Fruit fly (Drosophila melanogaster) whole organism, embryonic: ENCODE data around the gene Alp4.
A peak's percentile ranks its signal among the peaks of the same experiment; 100 is the strongest.

ENCODE experiments used
- Ada2b ChIP-seq: fragments of 200-800 bp; sonication (Bioruptor generic); IDR thresholded peaks from 2 replicates; pipeline ENCODE4 v1.3.6; 2022; ENCODE audit warnings: missing biosample characterization, missing genetic modification characterization
- Adf1 ChIP-seq: fragments of 200-800 bp; sonication (Bioruptor generic); IDR thresholded peaks from 2 replicates; pipeline ENCODE4 v1.3.6; 2022; ENCODE audit warnings: missing biosample characterization, missing genetic modification characterization
- Bdp1 ChIP-seq: fragments of 200-800 bp; sonication (Bioruptor generic); optimal IDR thresholded peaks from 3 replicates; lab custom pipeline; 2016; ENCODE audit warnings: missing biosample characterization, missing genetic modification characterization
- Bteb2 ChIP-seq: fragments of 200-800 bp; sonication (Bioruptor generic); optimal IDR thresholded peaks from 2 replicates; lab custom pipeline; 2016; ENCODE audit warnings: missing biosample characterization, missing genetic modification characterization
- CG11695 ChIP-seq: fragments of 200-800 bp; sonication (Bioruptor generic); IDR thresholded peaks from 3 replicates; pipeline ENCODE4 v1.3.6; 2022; ENCODE audit warnings: missing biosample characterization, missing genetic modification characterization
- CG12071 ChIP-seq: fragments of 200-800 bp; sonication (Bioruptor generic); optimal IDR thresholded peaks from 3 replicates; lab custom pipeline; 2018; ENCODE audit warnings: missing biosample characterization, mild to moderate bottlenecking, missing genetic modification characterization
- CG12769 ChIP-seq: fragments of 200-800 bp; sonication (Bioruptor generic); optimal IDR thresholded peaks from 2 replicates; lab custom pipeline; 2019; ENCODE audit warnings: missing biosample characterization, mild to moderate bottlenecking, missing genetic modification characterization, moderate library complexity
- CG13424 ChIP-seq: fragments of 200-800 bp; sonication (Bioruptor generic); optimal IDR thresholded peaks from 2 replicates; lab custom pipeline; 2019; ENCODE audit warnings: missing biosample characterization, mild to moderate bottlenecking, missing genetic modification characterization, moderate library complexity
- CG14050 ChIP-seq: fragments of 200-800 bp; sonication (Bioruptor generic); IDR thresholded peaks from 3 replicates; pipeline ENCODE4 v1.3.6; 2022; ENCODE audit warnings: missing biosample characterization, missing genetic modification characterization
- CG16815 ChIP-seq: fragments of 200-800 bp; sonication (Bioruptor generic); optimal IDR thresholded peaks from 3 replicates; lab custom pipeline; 2017; ENCODE audit warnings: missing biosample characterization, mild to moderate bottlenecking, missing genetic modification characterization
- CG17385 ChIP-seq: fragments of 200-800 bp; sonication (Bioruptor generic); optimal IDR thresholded peaks from 3 replicates; lab custom pipeline; 2018; ENCODE audit warnings: missing biosample characterization, mild to moderate bottlenecking, missing genetic modification characterization
- CG18619 ChIP-seq: fragments of 200-800 bp; sonication (Bioruptor generic); optimal IDR thresholded peaks from 3 replicates; lab custom pipeline; 2017; ENCODE audit warnings: missing biosample characterization, mild to moderate bottlenecking, missing genetic modification characterization
- CG32772 ChIP-seq: fragments of 200-800 bp; sonication (Bioruptor generic); IDR thresholded peaks from 2 replicates; pipeline ENCODE4 v1.3.6; 2022; ENCODE audit warnings: missing biosample characterization, missing genetic modification characterization
- CG3995 ChIP-seq: fragments of 200-800 bp; sonication (Bioruptor generic); optimal IDR thresholded peaks from 3 replicates; lab custom pipeline; 2016; ENCODE audit warnings: missing biosample characterization, missing genetic modification characterization
- CG8765 ChIP-seq: fragments of 200-800 bp; sonication (Bioruptor generic); IDR thresholded peaks from 2 replicates; pipeline ENCODE4 v1.3.6; 2022; ENCODE audit warnings: missing biosample characterization, missing genetic modification characterization
- CG9215 ChIP-seq: fragments of 200-800 bp; sonication (Bioruptor generic); IDR thresholded peaks from 2 replicates; pipeline ENCODE4 v1.3.6; 2022; ENCODE audit warnings: missing biosample characterization, missing genetic modification characterization
- CG9876 ChIP-seq: fragments of 200-800 bp; sonication (Bioruptor generic); optimal IDR thresholded peaks from 2 replicates; lab custom pipeline; 2016; ENCODE audit warnings: missing biosample characterization, missing genetic modification characterization
- CG9932 ChIP-seq: fragments of 200-800 bp; sonication (Bioruptor generic); IDR thresholded peaks from 2 replicates; pipeline ENCODE4 v1.3.6; 2022; ENCODE audit warnings: missing biosample characterization, missing genetic modification characterization
- Camta ChIP-seq: fragments of 200-800 bp; sonication (Bioruptor generic); optimal IDR thresholded peaks from 2 replicates; lab custom pipeline; 2016; ENCODE audit warnings: missing biosample characterization, missing genetic modification characterization
- D19A ChIP-seq: fragments of 200-800 bp; optimal IDR thresholded peaks from 3 replicates; lab custom pipeline; 2019; ENCODE audit warnings: missing biosample characterization, mild to moderate bottlenecking, missing genetic modification characterization, moderate library complexity
- Dfd ChIP-seq, 2 experiments: fragments of >200 bp; optimal IDR thresholded peaks; 2 replicates each; lab custom pipeline; 2017; ENCODE audit warnings: missing biosample characterization in 2 of 2, missing genetic modification characterization in 2 of 2
- Drgx ChIP-seq: fragments of 200-800 bp; sonication (Bioruptor generic); IDR thresholded peaks from 2 replicates; pipeline ENCODE4 v1.3.6; 2022; ENCODE audit warnings: missing biosample characterization, missing genetic modification characterization
- ERR ChIP-seq: fragments of 200-800 bp; sonication (Bioruptor generic); optimal IDR thresholded peaks from 2 replicates; lab custom pipeline; 2016; ENCODE audit warnings: missing biosample characterization, missing genetic modification characterization
- Ets97D ChIP-seq: fragments of 200-800 bp; sonication (Bioruptor generic); optimal IDR thresholded peaks from 3 replicates; lab custom pipeline; 2016; ENCODE audit warnings: missing biosample characterization, missing genetic modification characterization
- Fer3 ChIP-seq: fragments of 200-800 bp; sonication (Bioruptor generic); optimal IDR thresholded peaks from 2 replicates; lab custom pipeline; 2018; ENCODE audit warnings: missing biosample characterization, mild to moderate bottlenecking, missing genetic modification characterization, moderate library complexity
- HLH4C ChIP-seq: fragments of 200-800 bp; sonication (Bioruptor generic); IDR thresholded peaks from 3 replicates; pipeline ENCODE4 v1.3.6; 2022; ENCODE audit warnings: missing biosample characterization, missing genetic modification characterization; ENCODE audit not compliant: partially characterized antibody
- HmgD ChIP-seq: fragments of 200-800 bp; sonication (Bioruptor generic); optimal IDR thresholded peaks from 3 replicates; lab custom pipeline; 2016; ENCODE audit warnings: missing biosample characterization, missing genetic modification characterization
- HmgZ ChIP-seq: fragments of 200-800 bp; sonication (Bioruptor generic); optimal IDR thresholded peaks from 2 replicates; lab custom pipeline; 2018; ENCODE audit warnings: missing biosample characterization, mild to moderate bottlenecking, missing genetic modification characterization
- Jarid2 ChIP-seq: fragments of 200-800 bp; sonication (Bioruptor generic); optimal IDR thresholded peaks from 3 replicates; lab custom pipeline; 2017; ENCODE audit warnings: mild to moderate bottlenecking, missing biosample characterization, missing genetic modification reagents, missing genetic modification characterization
- Nf-YA ChIP-seq: fragments of 200-800 bp; sonication (Bioruptor generic); IDR thresholded peaks from 2 replicates; pipeline ENCODE4 v1.3.6; 2022; ENCODE audit warnings: missing biosample characterization, missing genetic modification characterization
- Spps ChIP-seq: fragments of 200-800 bp; sonication (Bioruptor generic); optimal IDR thresholded peaks from 2 replicates; lab custom pipeline; 2018; ENCODE audit warnings: missing biosample characterization, mild to moderate bottlenecking, missing genetic modification characterization
- cwo ChIP-seq: fragments of 200-800 bp; sonication (Bioruptor generic); optimal IDR thresholded peaks from 3 replicates; lab custom pipeline; 2017; ENCODE audit warnings: missing biosample characterization, missing genetic modification characterization, mild to moderate bottlenecking, moderate library complexity, missing genetic modification reagents
- dan ChIP-seq: fragments of 200-800 bp; sonication (Bioruptor generic); IDR thresholded peaks from 2 replicates; pipeline ENCODE4 v1.3.6; 2022; ENCODE audit warnings: missing biosample characterization, missing genetic modification characterization
- eyg ChIP-seq: fragments of 200-800 bp; sonication (Bioruptor generic); optimal IDR thresholded peaks from 3 replicates; lab custom pipeline; 2016; ENCODE audit warnings: missing biosample characterization, missing genetic modification characterization
- fd64A ChIP-seq: fragments of 200-800 bp; sonication (Bioruptor generic); optimal IDR thresholded peaks from 3 replicates; lab custom pipeline; 2018; ENCODE audit warnings: missing biosample characterization, mild to moderate bottlenecking, missing genetic modification characterization
- ftz-f1 ChIP-seq: fragments of 200-800 bp; sonication (Bioruptor generic); optimal IDR thresholded peaks from 2 replicates; lab custom pipeline; 2016; ENCODE audit warnings: missing biosample characterization, missing genetic modification characterization
- grn ChIP-seq: fragments of 200-800 bp; sonication (Bioruptor generic); optimal IDR thresholded peaks from 3 replicates; lab custom pipeline; 2017; ENCODE audit warnings: missing biosample characterization, missing genetic modification characterization
- hkb ChIP-seq, 2 experiments: fragments of 200-800 bp in 1 of 2; fragments of >200 bp in 1 of 2; sonication (Bioruptor generic) in 1 of 2; IDR thresholded peaks in 1 of 2; optimal IDR thresholded peaks in 1 of 2; 2 replicates each; pipeline versions ENCODE4 v1.3.6 to Lab custom; 2017 to 2022; ENCODE audit warnings: missing biosample characterization in 1 of 2, missing genetic modification characterization in 1 of 2
- kah ChIP-seq: fragments of 200-800 bp; sonication (Bioruptor generic); optimal IDR thresholded peaks from 2 replicates; lab custom pipeline; 2018; ENCODE audit warnings: missing biosample characterization, mild to moderate bottlenecking, missing genetic modification characterization
- lab ChIP-seq: fragments of 200-800 bp; sonication (Bioruptor generic); optimal IDR thresholded peaks from 3 replicates; lab custom pipeline; 2017; ENCODE audit warnings: missing biosample characterization, missing genetic modification characterization, mild to moderate bottlenecking, moderate library complexity, missing genetic modification reagents
- lbe ChIP-seq: fragments of 200-800 bp; sonication (Bioruptor generic); optimal IDR thresholded peaks from 2 replicates; lab custom pipeline; 2016; ENCODE audit warnings: missing biosample characterization, mild to moderate bottlenecking, missing genetic modification characterization
- slou ChIP-seq: fragments of 200-800 bp; sonication (Bioruptor generic); optimal IDR thresholded peaks from 3 replicates; lab custom pipeline; 2016; ENCODE audit warnings: missing biosample characterization, missing genetic modification characterization
- slp2 ChIP-seq: fragments of 200-800 bp; sonication (Bioruptor generic); optimal IDR thresholded peaks from 2 replicates; lab custom pipeline; 2016; ENCODE audit warnings: missing biosample characterization, missing genetic modification characterization
- sr ChIP-seq: fragments of 200-800 bp; sonication (Bioruptor generic); IDR thresholded peaks from 3 replicates; pipeline ENCODE4 v1.3.6; 2022; ENCODE audit warnings: missing biosample characterization, missing genetic modification characterization
- sug ChIP-seq: fragments of 200-800 bp; optimal IDR thresholded peaks from 2 replicates; lab custom pipeline; 2019; ENCODE audit warnings: missing biosample characterization, mild to moderate bottlenecking, missing genetic modification characterization, moderate library complexity
- tna ChIP-seq: fragments of 200-800 bp; sonication (Bioruptor generic); IDR thresholded peaks from 2 replicates; pipeline ENCODE4 v1.3.6; 2022; ENCODE audit warnings: missing biosample characterization, missing genetic modification characterization; ENCODE audit not compliant: partially characterized antibody
- vfl ChIP-seq: fragments of 200-800 bp; sonication (Bioruptor generic); optimal IDR thresholded peaks from 2 replicates; lab custom pipeline; 2016; ENCODE audit warnings: missing biosample characterization, missing genetic modification characterization
- vvl ChIP-seq: fragments of 200-800 bp; sonication (Bioruptor generic); IDR thresholded peaks from 2 replicates; pipeline ENCODE4 v1.3.6; 2022; ENCODE audit warnings: missing biosample characterization, missing genetic modification characterization
- yki ChIP-seq: fragments of >200 bp; optimal IDR thresholded peaks from 3 replicates; lab custom pipeline; 2018
- zfh2 ChIP-seq: fragments of 200-800 bp; sonication (Bioruptor generic); optimal IDR thresholded peaks from 2 replicates; lab custom pipeline; 2016; ENCODE audit warnings: missing biosample characterization, missing genetic modification characterization

Alp4 gene

dm6 chr3R:31059036-31059806 lies 10.5 kb downstream of the Alp4 start (continued):
- TF ChIP-seq fd64A (GFP tag; lab: Kevin White, UChicago) (peak; percentile 81), yki (peak; percentile 30), Nf-YA (GFP tag; lab: Robert Waterston, UW) (peak; percentile 71), CG3995 (GFP tag; lab: Kevin White, UChicago) (peak; percentile 42), ftz-f1 (GFP tag; lab: Kevin White, UChicago) (no peak), ERR (no peak), lbe (peak; percentile 89), CG17385 (GFP tag; lab: Kevin White, UChicago) (peak; percentile 70), Drgx (peak; percentile 79), tna (no peak), CG12071 (GFP tag; lab: Kevin White, UChicago) (peak; percentile 58), Ada2b (GFP tag; lab: Robert Waterston, UW) (peak; percentile 81), HLH4C (GFP tag; lab: Robert Waterston, UW) (no peak), Jarid2 (peak; percentile 10), zfh2 (peak; percentile 30), kah (GFP tag; lab: Kevin White, UChicago) (peak; percentile 63), Bteb2 (GFP tag; lab: Kevin White, UChicago) (peak; percentile 38), CG18619 (GFP tag; lab: Kevin White, UChicago) (peak; percentile 65), CG13424 (tag; lab: Kevin White, UChicago) (peak; percentile 82), sr (no peak; the same call in 2 of the 3 replicates), vvl (peak; percentile 90), cwo (GFP tag; lab: Kevin White, UChicago) (peak; percentile 70), D19A (peak; percentile 85), Bdp1 (GFP tag; lab: Kevin White, UChicago) (no peak), dan (0 out of 2 replicates have a peak, but pooled peaks have one; percentile 39), CG9932 (GFP tag; lab: Robert Waterston, UW) (peak; percentile 68), CG14050 (peak; percentile 55; the same call in 2 of the 3 replicates), CG11695 (GFP tag; lab: Robert Waterston, UW) (peak; percentile 84), slp2 (GFP tag; lab: Kevin White, UChicago) (no peak), vfl (GFP tag; lab: Kevin White, UChicago) (no peak), Dfd (GFP tag; optimal IDR thresholded peaks at IDR 0.05; lab: Kevin White, UChicago) (no peak), slou (GFP tag; lab: Kevin White, UChicago) (peak; percentile 17), eyg (GFP tag; lab: Kevin White, UChicago) (no peak), Fer3 (tag; lab: Kevin White, UChicago) (peak; percentile 79), Adf1 (no peak), CG32772 (GFP tag; lab: Robert Waterston, UW) (peak; percentile 81), hkb (optimal IDR thresholded peaks at IDR 0.05; lab: Kevin White, UChicago) (no peak), hkb (GFP tag; IDR thresholded peaks at IDR 0.05; lab: Robert Waterston, UW) (peak; percentile 84), HmgD (peak; percentile 19), CG16815 (GFP tag; lab: Kevin White, UChicago) (peak; percentile 64), CG8765 (peak; percentile 58), CG9876 (GFP tag; lab: Kevin White, UChicago) (no peak), Ets97D (GFP tag; lab: Kevin White, UChicago) (no peak), sug (peak; percentile 42), Spps (peak; percentile 80), CG12769 (tag; lab: Kevin White, UChicago) (peak; percentile 53), lab (GFP tag; lab: Kevin White, UChicago) (peak; percentile 86), CG9215 (GFP tag; lab: Robert Waterston, UW) (peak; percentile 53; the same call in 1 of the 2 replicates), HmgZ (tag; lab: Kevin White, UChicago) (peak; percentile 38), grn (GFP tag; lab: Kevin White, UChicago) (peak; percentile 67), Camta (GFP tag; lab: Kevin White, UChicago) (peak; percentile 51)
